Fruit fly (Drosophila melanogaster) Kc167 (cell line): ENCODE results near the gene CG32295.

Source experiments
- h ChIP-seq: fragments of >200 bp; optimal IDR thresholded peaks from 3 replicates; lab custom pipeline; 2018; ENCODE audit warnings: missing external identifiers
- psq ChIP-seq: fragments of >200 bp; optimal IDR thresholded peaks from 2 replicates; lab custom pipeline; 2017; ENCODE audit warnings: missing external identifiers
- ttk ChIP-seq: sonication (Bioruptor generic); optimal IDR thresholded peaks from 2 replicates; lab custom pipeline; 2017; ENCODE audit warnings: missing external identifiers

DNA sequence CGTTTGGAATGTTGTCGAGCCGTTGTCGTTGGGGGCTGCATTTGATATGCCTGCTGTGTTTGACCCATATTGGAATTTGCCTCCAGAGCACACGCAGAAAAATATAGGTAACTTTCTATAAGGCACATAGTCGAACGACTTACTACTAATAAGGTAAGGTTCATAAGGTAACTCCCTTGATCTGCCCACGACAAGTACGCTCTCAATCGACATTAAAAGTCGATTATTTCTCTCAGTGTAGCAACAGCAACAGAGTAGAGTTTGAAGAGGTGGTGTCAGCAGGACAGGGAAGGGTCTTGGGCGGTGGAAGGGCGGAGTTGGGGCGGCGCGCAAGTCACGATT is 6.9 kb upstream of the CG32295 start:
- TF ChIP-seq psq (no peak), h (lab: Kevin White, UChicago) (no peak), ttk (lab: Kevin White, UChicago) (no peak)
